In the genomic region with DNA sequence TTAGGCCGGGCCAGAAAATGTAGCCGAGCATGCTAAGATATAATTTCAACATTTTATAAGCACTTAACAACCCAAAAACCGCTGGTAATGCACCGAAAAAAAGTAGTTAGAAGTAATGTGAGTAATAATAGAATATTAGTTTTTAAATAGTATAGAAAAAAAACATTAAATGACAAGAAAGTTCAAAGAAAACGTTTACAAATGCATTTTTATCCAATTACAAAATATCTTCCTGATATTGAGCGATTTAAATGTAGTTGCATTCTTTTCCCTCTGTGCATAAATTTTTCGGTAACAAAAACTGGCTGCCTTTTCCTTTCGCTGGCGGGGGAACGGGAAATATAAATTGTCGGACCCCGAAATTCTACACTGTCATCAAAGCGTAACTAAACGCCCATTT, we compare ENCODE assay signal across 1 fruit fly cellular context.
TF ChIP-seq lines count a peak whose summit lies in the region.

No protein-coding gene starts in this region.

TF ChIP-seq in whole organism, embryonic, 481 proteins besides CTCF, POLR2A, EP300 and RAD21 (continued from another document):
- TF ChIP-seq CG13624 (GFP tag; optimal IDR thresholded peaks at IDR 0.05; lab: Kevin White, UChicago) (no peak), sc (optimal IDR thresholded peaks at IDR 0.05; lab: Kevin White, UChicago) (no peak), sc (GFP tag; optimal IDR thresholded peaks at IDR 0.05; lab: Kevin White, UChicago) (no peak), CG17361 (GFP tag; IDR thresholded peaks at IDR 0.05; lab: Robert Waterston, UW) (0 out of 3 replicates have a peak, but pooled peaks have one; percentile 31), bsh (GFP tag; optimal IDR thresholded peaks at IDR 0.05; lab: Kevin White, UChicago) (peak in 1 of 2 experiments; percentile 41), yki (optimal IDR thresholded peaks at IDR 0.05; lab: Kevin White, UChicago) (no peak), otp (GFP tag; IDR thresholded peaks at IDR 0.05; lab: Robert Waterston, UW) (0 out of 3 replicates have a peak, but pooled peaks have one; percentile 4), Atf-2 (GFP tag; optimal IDR thresholded peaks at IDR 0.05; lab: Kevin White, UChicago) (no peak), CG4707 (GFP tag; optimal IDR thresholded peaks at IDR 0.05; lab: Kevin White, UChicago) (no peak), CG14667 (GFP tag; IDR thresholded peaks at IDR 0.05; lab: Robert Waterston, UW) (no peak), CG10267 (tag; optimal IDR thresholded peaks at IDR 0.05; lab: Kevin White, UChicago) (peak; percentile 37), CG31441 (GFP tag; IDR thresholded peaks at IDR 0.05; lab: Robert Waterston, UW) (peak; percentile 39; the same call in 1 of the 2 replicates), Stat92E (GFP tag; optimal IDR thresholded peaks at IDR 0.05; lab: Kevin White, UChicago) (no peak), sens (GFP tag; lab: Kevin White, UChicago) (peak; percentile 69), gce (GFP tag; IDR thresholded peaks at IDR 0.05; lab: Robert Waterston, UW) (no peak), grn (GFP tag; optimal IDR thresholded peaks at IDR 0.05; lab: Kevin White, UChicago) (no peak), prd (optimal IDR thresholded peaks at IDR 0.05; lab: Kevin White, UChicago) (no peak), prd (GFP tag; IDR thresholded peaks at IDR 0.05; lab: Robert Waterston, UW) (peak; percentile 42; the same call in 1 of the 3 replicates), Atf6 (GFP tag; IDR thresholded peaks at IDR 0.05; lab: Robert Waterston, UW) (no peak), fd102C (GFP tag; optimal IDR thresholded peaks at IDR 0.05; lab: Kevin White, UChicago) (no peak), CG34422 (GFP tag; IDR thresholded peaks at IDR 0.05; lab: Robert Waterston, UW) (no peak), her (GFP tag; optimal IDR thresholded peaks at IDR 0.05; lab: Kevin White, UChicago) (no peak), CG14710 (tag; optimal IDR thresholded peaks at IDR 0.05; lab: Kevin White, UChicago) (peak; percentile 25), Sox102F (GFP tag; optimal IDR thresholded peaks at IDR 0.05; lab: Kevin White, UChicago) (peak; percentile 4), MESR4 (GFP tag; optimal IDR thresholded peaks at IDR 0.05; lab: Kevin White, UChicago) (no peak), nmo (GFP tag; optimal IDR thresholded peaks at IDR 0.05; lab: Kevin White, UChicago) (peak; percentile 14), CG11504 (tag; optimal IDR thresholded peaks at IDR 0.05; lab: Kevin White, UChicago) (peak; percentile 34), CG11085 (GFP tag; IDR thresholded peaks at IDR 0.05; lab: Robert Waterston, UW) (no peak), D19A (tag; optimal IDR thresholded peaks at IDR 0.05; lab: Kevin White, UChicago) (peak; percentile 17), Dek (tag; optimal IDR thresholded peaks at IDR 0.05; lab: Kevin White, UChicago) (no peak), bcd (GFP tag; optimal IDR thresholded peaks at IDR 0.05; lab: Kevin White, UChicago) (no peak), Hand (GFP tag; optimal IDR thresholded peaks at IDR 0.05; lab: Kevin White, UChicago) (no peak), Dp (GFP tag; optimal IDR thresholded peaks at IDR 0.05; lab: Kevin White, UChicago) (no peak), CG4617 (GFP tag; optimal IDR thresholded peaks at IDR 0.05; lab: Kevin White, UChicago; ENCODE audit: borderline replicate concordance) (no peak), bigmax (GFP tag; optimal IDR thresholded peaks at IDR 0.05; lab: Kevin White, UChicago) (no peak), usp (GFP tag; optimal IDR thresholded peaks at IDR 0.05; lab: Kevin White, UChicago) (no peak), dmrt11E (tag; optimal IDR thresholded peaks at IDR 0.05; lab: Kevin White, UChicago) (peak; percentile 66), zen2 (GFP tag; IDR thresholded peaks at IDR 0.05; lab: Robert Waterston, UW; ENCODE audit: partially characterized antibody) (no peak), chn (GFP tag; optimal IDR thresholded peaks at IDR 0.05; lab: Kevin White, UChicago) (no peak), row (GFP tag; IDR thresholded peaks at IDR 0.05; lab: Robert Waterston, UW) (peak; percentile 30; the same call in 1 of the 3 replicates), CG11560 (tag; IDR thresholded peaks at IDR 0.05; lab: Robert Waterston, UW) (no peak), Gug (GFP tag; IDR thresholded peaks at IDR 0.05; lab: Robert Waterston, UW) (no peak), zf30C (GFP tag; optimal IDR thresholded peaks at IDR 0.05; lab: Kevin White, UChicago) (peak; percentile 42), zfh1 (GFP tag; IDR thresholded peaks at IDR 0.05; lab: Robert Waterston, UW) (peak; percentile 26; the same call in 1 of the 3 replicates), pum (GFP tag; optimal IDR thresholded peaks at IDR 0.05; lab: Kevin White, UChicago) (no peak), Ssrp (tag; optimal IDR thresholded peaks at IDR 0.05; lab: Kevin White, UChicago) (no peak), dysf (GFP tag; IDR thresholded peaks at IDR 0.05; lab: Robert Waterston, UW) (no peak), Ravus (GFP tag; IDR thresholded peaks at IDR 0.05; lab: Robert Waterston, UW) (no peak), CG14014 (GFP tag; IDR thresholded peaks at IDR 0.05; lab: Robert Waterston, UW) (no peak), pzg (GFP tag; optimal IDR thresholded peaks at IDR 0.05; lab: Kevin White, UChicago) (no peak), CG15696 (tag; optimal IDR thresholded peaks at IDR 0.05; lab: Kevin White, UChicago) (peak; percentile 49), gt (GFP tag; IDR thresholded peaks at IDR 0.05; lab: Robert Waterston, UW) (no peak), Dbx (GFP tag; IDR thresholded peaks at IDR 0.05; lab: Robert Waterston, UW) (no peak), CG1792 (GFP tag; optimal IDR thresholded peaks at IDR 0.05; lab: Kevin White, UChicago) (no peak), knrl (GFP tag; IDR thresholded peaks at IDR 0.05; lab: Robert Waterston, UW; ENCODE audit: partially characterized antibody) (no peak), ato (GFP tag; IDR thresholded peaks at IDR 0.05; lab: Robert Waterston, UW; ENCODE audit: partially characterized antibody) (no peak), CG7839 (tag; optimal IDR thresholded peaks at IDR 0.05; lab: Kevin White, UChicago) (peak; percentile 3), sna (GFP tag; IDR thresholded peaks at IDR 0.05; lab: Robert Waterston, UW; ENCODE audit: partially characterized antibody) (no peak), BtbVII (GFP tag; optimal IDR thresholded peaks at IDR 0.05; lab: Kevin White, UChicago) (no peak), Taf1 (GFP tag; IDR thresholded peaks at IDR 0.05; lab: Robert Waterston, UW) (no peak), Blimp-1 (GFP tag; optimal IDR thresholded peaks at IDR 0.05; lab: Kevin White, UChicago) (peak; percentile 38), zen (tag; optimal IDR thresholded peaks at IDR 0.05; lab: Kevin White, UChicago) (peak; percentile 31), ind (GFP tag; optimal IDR thresholded peaks at IDR 0.05; lab: Kevin White, UChicago) (no peak)
